Worm (Caenorhabditis elegans): ENCODE data around the gene T25D1.2.

DNA sequence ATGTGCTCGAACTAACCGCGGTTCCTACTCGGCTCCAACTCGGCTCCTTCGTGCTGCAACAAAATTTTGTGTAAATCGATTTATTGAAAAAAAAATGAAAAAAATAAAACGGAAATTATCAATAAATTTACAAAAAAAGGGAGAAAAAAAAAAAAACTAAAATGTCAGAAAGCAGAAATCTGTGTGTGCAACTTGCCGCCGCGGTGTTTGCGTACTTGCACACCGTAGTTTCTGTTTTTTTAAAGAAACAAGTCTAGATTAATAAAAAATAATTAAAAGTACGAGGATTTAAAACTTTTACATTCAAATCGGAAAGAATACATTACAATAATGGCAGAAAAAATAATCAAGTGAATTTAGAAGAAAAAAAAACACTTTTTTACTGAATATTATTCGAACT lies 6.4 kb downstream of the T25D1.2 start:
- TF ChIP-seq lsy-2 (tag; optimal IDR thresholded peaks at IDR 0.05) (no peak), attf-4 (tag; optimal IDR thresholded peaks at IDR 0.05) (no peak), ztf-11 (tag; optimal IDR thresholded peaks at IDR 0.05) (no peak), fkh-10 (GFP tag; optimal IDR thresholded peaks at IDR 0.05) (no peak), snpc-4 (tag; optimal IDR thresholded peaks at IDR 0.05) (no peak)
